Worm (Caenorhabditis elegans) whole organism, L4 larva: Measurements from ENCODE around the gene cut-2.

ENCODE experiments used
- D1046.2 ChIP-seq: fragments of 200-800 bp; sonication (Bioruptor generic); IDR thresholded peaks from 2 replicates; pipeline ENCODE4 v1.3.6; 2022; ENCODE audit warnings: missing genetic modification characterization, missing compliant biosample characterization
- Y48G9A.11 ChIP-seq: fragments of 200-800 bp; sonication (Bioruptor generic); IDR thresholded peaks from 2 replicates; pipeline ENCODE4 v1.3.6; 2022; ENCODE audit warnings: missing genetic modification reagents, missing genetic modification characterization, missing compliant biosample characterization
- dpl-1 ChIP-seq: fragments of 150-350 bp; optimal IDR thresholded peaks from 2 replicates; lab custom pipeline; 2014; ENCODE audit warnings: missing biosample characterization, missing genetic modification reagents, missing genetic modification characterization
- nhr-6 ChIP-seq: fragments of 150-350 bp; optimal IDR thresholded peaks from 2 replicates; lab custom pipeline; 2014; ENCODE audit warnings: missing biosample characterization, missing genetic modification characterization
- pha-4 ChIP-seq, 2 experiments: fragments of 150-350 bp in 1 of 2; fragments of 200-800 bp in 1 of 2; sonication (Bioruptor generic) in 1 of 2; IDR thresholded peaks in 1 of 2; optimal IDR thresholded peaks in 1 of 2; 2 replicates each; pipeline versions ENCODE4 v1.3.6 to Lab custom; 2014 to 2022; ENCODE audit warnings: missing genetic modification characterization in 2 of 2, missing genetic modification reagents in 2 of 2, missing biosample characterization in 1 of 2, missing compliant biosample characterization in 1 of 2

DNA sequence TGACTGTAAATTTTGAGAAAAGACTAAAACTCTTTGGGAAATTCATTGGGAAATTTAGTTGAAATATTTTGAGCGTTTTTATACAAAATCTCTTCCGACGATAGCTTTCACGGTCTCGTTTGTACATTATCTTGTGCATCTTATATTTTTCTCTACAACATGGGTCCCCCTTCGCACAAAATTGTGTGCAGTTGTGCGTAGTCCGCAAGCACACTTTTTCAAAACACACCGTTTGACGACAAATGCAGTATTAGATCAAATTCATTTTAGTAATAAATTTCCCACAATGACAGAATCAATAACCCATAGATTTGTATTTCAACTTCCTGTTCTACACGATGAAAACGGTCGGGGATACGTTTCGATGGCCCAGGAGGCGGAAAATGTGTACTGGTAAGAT is 43.1 kb downstream of the cut-2 start, which contains the start of gene F25H9.2:
- TF ChIP-seq D1046.2 (no peak), dpl-1 (GFP tag; lab: Kevin White, UChicago) (peak; percentile 35), pha-4 (GFP tag; IDR thresholded peaks at IDR 0.05; lab: Robert Waterston, UW) (no peak), pha-4 (tag; optimal IDR thresholded peaks at IDR 0.05; lab: Kevin White, UChicago) (no peak), Y48G9A.11 (GFP tag; lab: Robert Waterston, UW) (no peak), nhr-6 (tag; lab: Kevin White, UChicago) (peak; percentile 52)
